Worm (Caenorhabditis elegans) whole organism, L3 larva: Measurements from ENCODE around the gene srw-29.

Experiments
- aly-2 ChIP-seq: fragments of 150-350 bp; optimal IDR thresholded peaks from 2 replicates; lab custom pipeline; 2014; ENCODE audit warnings: missing biosample characterization, missing genetic modification characterization
- ama-1 ChIP-seq: fragments of 150-350 bp; optimal IDR thresholded peaks from 2 replicates; lab custom pipeline; 2018
- ceh-16 ChIP-seq: sonication (generic microtip); optimal IDR thresholded peaks from 2 replicates; lab custom pipeline; 2017; ENCODE audit warnings: missing biosample characterization, missing genetic modification characterization

DNA sequence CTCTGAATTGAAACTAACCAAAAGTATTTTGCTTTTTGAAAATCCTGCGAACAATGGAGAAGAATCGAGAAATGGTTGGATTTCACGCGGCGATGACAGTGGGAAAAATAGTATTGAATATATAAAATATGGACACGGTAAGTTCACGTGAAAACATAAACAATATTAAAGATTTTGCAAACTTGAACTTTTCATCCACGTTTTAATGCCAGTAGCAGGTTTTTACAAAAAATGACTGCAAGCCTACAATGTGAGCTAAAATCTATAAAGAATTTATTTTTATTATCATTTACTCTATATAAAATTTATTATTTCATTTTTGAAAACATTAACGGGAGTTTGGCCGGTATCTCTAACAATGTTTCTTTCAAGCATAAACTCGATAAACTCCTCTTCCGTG, 5.2 kb upstream of the srw-29 start, which contains the start of gene F26D2.10:
- TF ChIP-seq aly-2 (no peak), ama-1 (lab: Kevin White, UChicago) (no peak), ceh-16 (tag; lab: Kevin White, UChicago) (no peak)
